Fruit fly (Drosophila melanogaster): Measurements from ENCODE around the gene INPP5E.

INPP5E gene

dm6 chr3L:12277054-12277879 lies at the start of gene INPP5E, which contains the start of gene Sms (continued):
- TF ChIP-seq CG2116 (GFP tag; optimal IDR thresholded peaks at IDR 0.05) (peak; percentile 75), E2f2 (GFP tag; IDR thresholded peaks at IDR 0.05) (peak; percentile 60), slp2 (GFP tag; optimal IDR thresholded peaks at IDR 0.05) (no peak), B-H2 (GFP tag; optimal IDR thresholded peaks at IDR 0.05) (no peak), CG34376 (GFP tag; optimal IDR thresholded peaks at IDR 0.05) (no peak), CG5245 (GFP tag; optimal IDR thresholded peaks at IDR 0.05) (no peak), D (optimal IDR thresholded peaks at IDR 0.05) (no peak), D (GFP tag; optimal IDR thresholded peaks at IDR 0.05) (no peak), sqz (GFP tag; optimal IDR thresholded peaks at IDR 0.05) (no peak), HLH54F (GFP tag; optimal IDR thresholded peaks at IDR 0.05) (peak; percentile 44), schlank (tag; optimal IDR thresholded peaks at IDR 0.05) (no peak), wdn (GFP tag; IDR thresholded peaks at IDR 0.05) (0 out of 2 replicates have a peak, but pooled peaks have one; percentile 42), CkIIα-i1 (GFP tag; IDR thresholded peaks at IDR 0.05) (no peak), CG4360 (GFP tag; IDR thresholded peaks at IDR 0.05) (0 out of 2 replicates have a peak, but pooled peaks have one; percentile 23), Lim3 (GFP tag; IDR thresholded peaks at IDR 0.05) (no peak), CG7745 (tag; optimal IDR thresholded peaks at IDR 0.05) (no peak), Dll (GFP tag; IDR thresholded peaks at IDR 0.05; ENCODE audit: partially characterized antibody) (peak; percentile 89), CG12769 (tag; optimal IDR thresholded peaks at IDR 0.05) (no peak), CG6654 (GFP tag; optimal IDR thresholded peaks at IDR 0.05) (no peak), sob (GFP tag; IDR thresholded peaks at IDR 0.05) (peak; percentile 57; the same call in 1 of the 2 replicates), ase (GFP tag; IDR thresholded peaks at IDR 0.05) (no peak), zf30C (GFP tag; optimal IDR thresholded peaks at IDR 0.05) (no peak), CG10543 (GFP tag; optimal IDR thresholded peaks at IDR 0.05) (peak; percentile 64), D19A (tag; optimal IDR thresholded peaks at IDR 0.05) (peak; percentile 27), dm (GFP tag; optimal IDR thresholded peaks at IDR 0.05) (no peak), Ptx1 (GFP tag; IDR thresholded peaks at IDR 0.05) (peak; percentile 55), Atf-2 (GFP tag; optimal IDR thresholded peaks at IDR 0.05) (no peak), CG30431 (GFP tag; optimal IDR thresholded peaks at IDR 0.05) (no peak), sug (tag; optimal IDR thresholded peaks at IDR 0.05) (peak; percentile 73), chif (GFP tag; optimal IDR thresholded peaks at IDR 0.05) (no peak), Hr39 (optimal IDR thresholded peaks at IDR 0.05) (no peak), CG9932 (GFP tag; IDR thresholded peaks at IDR 0.05) (peak; percentile 91), eve (GFP tag; optimal IDR thresholded peaks at IDR 0.05) (no peak), CG11696 (GFP tag; IDR thresholded peaks at IDR 0.05) (0 out of 2 replicates have a peak, but pooled peaks have one; percentile 8), YL-1 (GFP tag; optimal IDR thresholded peaks at IDR 0.05) (no peak), CG4617 (GFP tag; optimal IDR thresholded peaks at IDR 0.05; ENCODE audit: borderline replicate concordance) (peak; percentile 42), sens (GFP tag) (peak; percentile 46), CG34422 (GFP tag; IDR thresholded peaks at IDR 0.05) (0 out of 3 replicates have a peak, but pooled peaks have one; percentile 37), CG11504 (tag; optimal IDR thresholded peaks at IDR 0.05) (peak; percentile 67), CG18764 (GFP tag; optimal IDR thresholded peaks at IDR 0.05) (no peak), zfh2 (GFP tag; optimal IDR thresholded peaks at IDR 0.05) (peak; percentile 48), Six4 (GFP tag; optimal IDR thresholded peaks at IDR 0.05) (peak; percentile 41), CG15073 (GFP tag; optimal IDR thresholded peaks at IDR 0.05) (no peak), CG4820 (GFP tag; optimal IDR thresholded peaks at IDR 0.05) (peak; percentile 33), HLHmδ (GFP tag; optimal IDR thresholded peaks at IDR 0.05) (no peak), grau (tag; optimal IDR thresholded peaks at IDR 0.05) (peak; percentile 61), Doc3 (GFP tag; IDR thresholded peaks at IDR 0.05; ENCODE audit: partially characterized antibody) (peak; percentile 73; the same call in 2 of the 3 replicates), CG3163 (GFP tag; optimal IDR thresholded peaks at IDR 0.05) (no peak), NK7.1 (GFP tag; optimal IDR thresholded peaks at IDR 0.05) (no peak), dmrt99B (tag; optimal IDR thresholded peaks at IDR 0.05) (peak; percentile 24)

All from whole organism, embryonic.